Worm (Caenorhabditis elegans): ENCODE results near the gene twk-49.

ce11 chrII:6454671-6455070 lies 44.3 kb downstream of the twk-49 start, which contains the start of gene aptf-1:
- no peak for TF ChIP-seq nhr-12 (tag; optimal IDR thresholded peaks at IDR 0.05)
- no peak for TF ChIP-seq aly-2 (tag; optimal IDR thresholded peaks at IDR 0.05)
- TF ChIP-seq lsy-2 (tag; optimal IDR thresholded peaks at IDR 0.05): no peak
- TF ChIP-seq ZK546.5 (tag; optimal IDR thresholded peaks at IDR 0.05): no peak
- TF ChIP-seq lin-13 (GFP tag; optimal IDR thresholded peaks at IDR 0.05): no peak
- TF ChIP-seq mdl-1 (tag; optimal IDR thresholded peaks at IDR 0.05): no peak
- no peak for TF ChIP-seq snpc-4 (tag; optimal IDR thresholded peaks at IDR 0.05)
- no peak for TF ChIP-seq egl-27 (tag; optimal IDR thresholded peaks at IDR 0.05)
- no peak for TF ChIP-seq sma-3 (GFP tag; optimal IDR thresholded peaks at IDR 0.05)
- no peak for TF ChIP-seq ama-1 (optimal IDR thresholded peaks at IDR 0.05)
- TF ChIP-seq nhr-6 (tag; optimal IDR thresholded peaks at IDR 0.05): no peak
- no peak for TF ChIP-seq unc-62 (GFP tag; optimal IDR thresholded peaks at IDR 0.05)
